Worm (Caenorhabditis elegans): ENCODE data around the gene ZK1248.19.

Gene ZK1248.19

ce11 chrII:5799553-5799952, 39.7 kb downstream of the ZK1248.19 start, which contains the start of gene K05F1.8:
Gene K05F1.8 (minus strand): TSS chrII:5799653.
- TF ChIP-seq attf-6 (GFP tag; IDR thresholded peaks at IDR 0.05) (no peak), madf-3 (GFP tag; IDR thresholded peaks at IDR 0.05) (no peak), madf-10 (tag; optimal IDR thresholded peaks at IDR 0.05) (no peak), Y53F4B.3 (GFP tag; IDR thresholded peaks at IDR 0.05) (no peak), F57A8.1 (GFP tag; optimal IDR thresholded peaks at IDR 0.05) (no peak), ztf-25 (GFP tag; IDR thresholded peaks at IDR 0.05) (no peak), gei-17 (GFP tag; optimal IDR thresholded peaks at IDR 0.05) (no peak), egrh-3 (GFP tag; IDR thresholded peaks at IDR 0.05) (no peak), zim-3 (tag; optimal IDR thresholded peaks at IDR 0.05) (no peak), nhr-90 (tag; optimal IDR thresholded peaks at IDR 0.05) (no peak), ZK185.1 (tag; optimal IDR thresholded peaks at IDR 0.05; ENCODE audit: poor library complexity, severe bottlenecking) (no peak), athp-1 (tag; optimal IDR thresholded peaks at IDR 0.05) (no peak), ztf-28 (GFP tag; IDR thresholded peaks at IDR 0.05) (no peak), F22D6.2 (tag; optimal IDR thresholded peaks at IDR 0.05) (no peak), nfya-2 (GFP tag; IDR thresholded peaks at IDR 0.05) (no peak), ztf-22 (GFP tag; optimal IDR thresholded peaks at IDR 0.05) (no peak), snpc-3.4 (tag; optimal IDR thresholded peaks at IDR 0.05) (no peak), snpc-1.3 (tag; optimal IDR thresholded peaks at IDR 0.05; ENCODE audit: insufficient read depth) (no peak)

ce11 chrII:5797348-5797977, 41.8 kb downstream of the ZK1248.19 start, which contains the start of the genes msp-63 and msp-142:
Gene msp-63 (minus strand): TSS chrII:5797448.
Gene msp-142 (plus strand): TSS chrII:5797927.
- TF ChIP-seq atf-7 (tag; optimal IDR thresholded peaks at IDR 0.05), result no peak
- TF ChIP-seq ceh-91 (GFP tag; IDR thresholded peaks at IDR 0.05), result no peak
- no peak for TF ChIP-seq mxl-1 (tag; optimal IDR thresholded peaks at IDR 0.05)
- no peak for TF ChIP-seq lin-26 (GFP tag; IDR thresholded peaks at IDR 0.05)
- TF ChIP-seq aptf-2 (GFP tag; conservative IDR thresholded peaks at IDR 0.05), result no peak
- TF ChIP-seq ztf-25 (GFP tag; IDR thresholded peaks at IDR 0.05), result no peak
- TF ChIP-seq madf-8 (GFP tag; conservative IDR thresholded peaks at IDR 0.05), result no peak
- no peak for TF ChIP-seq ceh-58 (GFP tag; IDR thresholded peaks at IDR 0.05)
- no peak for TF ChIP-seq repo-1 (tag; optimal IDR thresholded peaks at IDR 0.05)
- TF ChIP-seq nhr-90 (tag; optimal IDR thresholded peaks at IDR 0.05), result no peak
- no peak for TF ChIP-seq nfyb-1 (GFP tag; IDR thresholded peaks at IDR 0.05)
- no peak for TF ChIP-seq F37B4.10 (GFP tag; IDR thresholded peaks at IDR 0.05)
- TF ChIP-seq ccch-3 (GFP tag; optimal IDR thresholded peaks at IDR 0.05), result no peak
- no peak for TF ChIP-seq ztf-6 (GFP tag; IDR thresholded peaks at IDR 0.05)
- TF ChIP-seq egl-44 (GFP tag; IDR thresholded peaks at IDR 0.05), result no peak
- TF ChIP-seq T26A5.8 (tag; optimal IDR thresholded peaks at IDR 0.05), result no peak
- TF ChIP-seq F39B2.1 (GFP tag; IDR thresholded peaks at IDR 0.05), result no peak
- no peak for TF ChIP-seq hlh-12 (tag; optimal IDR thresholded peaks at IDR 0.05)
- no peak for TF ChIP-seq F57A8.1 (GFP tag; optimal IDR thresholded peaks at IDR 0.05)

ce11 chrII:5794195-5794594, 45.0 kb downstream of the ZK1248.19 start, which contains the start of gene acdh-8:
Gene acdh-8 (plus strand): TSS chrII:5794495.
- TF ChIP-seq ztf-3 (GFP tag; optimal IDR thresholded peaks at IDR 0.05) (no peak), ztf-6 (GFP tag; IDR thresholded peaks at IDR 0.05) (no peak), efl-1 (GFP tag; optimal IDR thresholded peaks at IDR 0.05) (no peak), ceh-58 (GFP tag; IDR thresholded peaks at IDR 0.05) (no peak), unc-62 (GFP tag; optimal IDR thresholded peaks at IDR 0.05) (no peak), Y53G8AR.9 (GFP tag; conservative IDR thresholded peaks at IDR 0.05) (no peak), egl-18 (GFP tag; IDR thresholded peaks at IDR 0.05) (no peak), F39B2.1 (GFP tag; IDR thresholded peaks at IDR 0.05) (no peak), ztf-18 (tag; optimal IDR thresholded peaks at IDR 0.05) (no peak), ceh-100 (GFP tag; IDR thresholded peaks at IDR 0.05) (no peak), mcd-1 (GFP tag; IDR thresholded peaks at IDR 0.05) (no peak), nhr-179 (tag; optimal IDR thresholded peaks at IDR 0.05) (no peak), hmg-1.2 (GFP tag; IDR thresholded peaks at IDR 0.05) (no peak), D2030.7 (GFP tag; IDR thresholded peaks at IDR 0.05) (no peak), madf-3 (GFP tag; IDR thresholded peaks at IDR 0.05) (no peak), nfyb-1 (GFP tag; IDR thresholded peaks at IDR 0.05) (no peak), ztf-25 (GFP tag; IDR thresholded peaks at IDR 0.05) (no peak), F57C9.4 (tag; optimal IDR thresholded peaks at IDR 0.05) (no peak)
